Fruit fly (Drosophila melanogaster): ENCODE measurements around the gene MED7.

DNA sequence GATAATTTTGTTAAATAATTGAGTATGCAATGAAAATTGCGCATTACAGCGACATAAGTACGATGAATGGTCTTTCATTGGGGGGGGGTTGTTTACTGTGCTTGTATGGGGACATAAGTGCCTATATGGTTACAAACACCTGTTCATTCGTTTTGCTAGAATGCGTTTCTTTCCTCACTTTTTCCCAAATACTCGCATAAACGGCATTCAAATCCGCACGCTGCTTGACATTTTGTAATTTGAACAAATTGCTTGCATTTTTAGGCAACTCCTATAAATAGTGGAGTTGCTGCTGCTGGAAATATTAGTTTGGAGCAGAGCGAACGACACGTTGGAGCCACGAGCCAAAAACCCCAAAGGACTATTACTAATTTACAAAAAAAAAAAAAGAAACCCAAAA is 18.4 kb upstream of the MED7 start, which contains the start of gene Desi:
- TF ChIP-seq CG16779 (tag; optimal IDR thresholded peaks at IDR 0.05) (no peak), CG1621 (tag; optimal IDR thresholded peaks at IDR 0.05) (no peak), ss (GFP tag; optimal IDR thresholded peaks at IDR 0.05) (no peak), CG4318 (GFP tag; optimal IDR thresholded peaks at IDR 0.05) (no peak), dac (GFP tag; optimal IDR thresholded peaks at IDR 0.05) (no peak), svp (GFP tag) (no peak), Lpt (GFP tag; optimal IDR thresholded peaks at IDR 0.05) (no peak), CG10669 (GFP tag; optimal IDR thresholded peaks at IDR 0.05) (no peak), CG32006 (GFP tag; optimal IDR thresholded peaks at IDR 0.05) (no peak), OdsH (GFP tag; optimal IDR thresholded peaks at IDR 0.05) (no peak)

All from whole organism, prepupa.